Fruit fly (Drosophila melanogaster): ENCODE results near the gene Vps13D.

Gene Vps13D

DNA sequence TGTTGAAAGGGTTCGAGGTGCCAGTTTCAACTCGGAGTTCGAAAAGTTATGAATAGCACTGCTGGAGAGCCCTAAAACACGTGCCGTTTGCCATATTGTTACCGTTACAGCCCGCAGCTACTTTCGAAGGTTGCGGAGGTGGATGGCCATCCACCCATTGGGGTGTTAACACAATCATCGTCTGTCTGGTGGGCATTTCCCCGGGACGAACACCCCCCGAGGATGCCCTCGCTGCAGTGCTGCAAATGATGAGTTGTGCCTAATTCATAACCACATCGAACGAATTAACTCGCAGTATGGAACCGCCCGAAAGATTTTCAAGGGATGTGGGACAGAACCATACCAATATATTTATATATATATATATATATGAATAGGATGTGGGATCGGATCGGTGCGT, 27.6 kb upstream of the Vps13D start:
- no peak for TF ChIP-seq CG4318 (GFP tag; optimal IDR thresholded peaks at IDR 0.05)
- TF ChIP-seq fd59A (GFP tag; optimal IDR thresholded peaks at IDR 0.05), result no peak
- no peak for TF ChIP-seq spab (GFP tag; optimal IDR thresholded peaks at IDR 0.05)
- no peak for TF ChIP-seq CG8319 (GFP tag; optimal IDR thresholded peaks at IDR 0.05)
- TF ChIP-seq Eip78C (GFP tag), result no peak
- TF ChIP-seq topi (GFP tag; optimal IDR thresholded peaks at IDR 0.05), result no peak
- no peak for TF ChIP-seq cyc (GFP tag; optimal IDR thresholded peaks at IDR 0.05)
- no peak for TF ChIP-seq ss (GFP tag; optimal IDR thresholded peaks at IDR 0.05)
- no peak for TF ChIP-seq fd85E (GFP tag; optimal IDR thresholded peaks at IDR 0.05)
- no peak for TF ChIP-seq Gug (GFP tag; IDR thresholded peaks at IDR 0.05)
- TF ChIP-seq Sox15 (GFP tag; optimal IDR thresholded peaks at IDR 0.05), result no peak
- no peak for TF ChIP-seq lz (GFP tag; optimal IDR thresholded peaks at IDR 0.05)
- no peak for TF ChIP-seq Ets96B (tag; optimal IDR thresholded peaks at IDR 0.05)
- no peak for TF ChIP-seq Eip75B (GFP tag; optimal IDR thresholded peaks at IDR 0.05)
- no peak for TF ChIP-seq net (GFP tag; optimal IDR thresholded peaks at IDR 0.05)
- TF ChIP-seq CG7368 (GFP tag; optimal IDR thresholded peaks at IDR 0.05), result no peak

DNA sequence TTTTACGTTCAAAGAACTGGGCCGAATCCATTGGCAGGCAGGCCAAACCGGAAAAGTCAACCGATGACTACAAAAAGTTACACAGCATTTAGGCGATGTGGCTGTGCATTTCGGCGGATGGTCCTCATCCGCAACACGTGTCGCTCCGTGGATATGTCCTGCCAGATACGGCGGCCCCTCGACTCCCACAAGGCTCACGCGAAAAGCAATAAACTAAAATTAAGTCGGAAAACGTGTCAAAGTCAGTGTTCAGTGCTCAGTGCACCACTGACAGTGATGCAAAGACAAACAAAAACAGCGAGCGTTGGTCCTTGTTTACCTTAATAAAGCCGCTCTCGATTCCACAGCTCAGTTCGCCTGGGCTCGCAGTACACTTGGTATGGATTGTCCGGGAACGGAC, 25.2 kb upstream of the Vps13D start:
- TF ChIP-seq CG11762 (GFP tag; optimal IDR thresholded peaks at IDR 0.05; ENCODE audit: insufficient read depth) (no peak), Hr38 (GFP tag; optimal IDR thresholded peaks at IDR 0.05) (no peak), lz (GFP tag; optimal IDR thresholded peaks at IDR 0.05) (no peak), CG8319 (GFP tag; optimal IDR thresholded peaks at IDR 0.05) (no peak), svp (GFP tag) (no peak), dac (GFP tag; optimal IDR thresholded peaks at IDR 0.05) (no peak), dsx (GFP tag; optimal IDR thresholded peaks at IDR 0.05; ENCODE audit: poor library complexity, severe bottlenecking) (no peak), spab (GFP tag; optimal IDR thresholded peaks at IDR 0.05) (no peak)

DNA sequence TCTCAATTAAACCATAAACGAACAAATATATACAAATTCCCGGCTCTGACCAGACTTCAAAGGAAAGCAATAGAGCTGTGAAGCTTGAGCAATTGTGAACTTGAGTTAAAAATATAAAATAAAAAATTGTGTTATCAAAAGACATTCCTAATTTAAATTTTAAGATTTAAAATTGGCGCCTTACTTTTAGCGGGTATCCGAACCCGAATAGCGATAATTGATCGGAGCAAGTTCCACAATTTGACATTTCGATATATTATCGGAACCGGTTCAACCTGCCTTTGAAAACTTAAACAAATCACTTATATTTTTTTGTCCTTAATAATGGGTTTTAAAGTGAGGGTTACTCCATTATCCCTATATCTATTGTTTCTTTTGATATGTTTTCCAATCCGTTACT, 22.1 kb upstream of the Vps13D start:
- TF ChIP-seq cyc (GFP tag; optimal IDR thresholded peaks at IDR 0.05) (no peak), Hr39 (GFP tag; optimal IDR thresholded peaks at IDR 0.05) (no peak), Sox102F (GFP tag; optimal IDR thresholded peaks at IDR 0.05) (no peak)

DNA sequence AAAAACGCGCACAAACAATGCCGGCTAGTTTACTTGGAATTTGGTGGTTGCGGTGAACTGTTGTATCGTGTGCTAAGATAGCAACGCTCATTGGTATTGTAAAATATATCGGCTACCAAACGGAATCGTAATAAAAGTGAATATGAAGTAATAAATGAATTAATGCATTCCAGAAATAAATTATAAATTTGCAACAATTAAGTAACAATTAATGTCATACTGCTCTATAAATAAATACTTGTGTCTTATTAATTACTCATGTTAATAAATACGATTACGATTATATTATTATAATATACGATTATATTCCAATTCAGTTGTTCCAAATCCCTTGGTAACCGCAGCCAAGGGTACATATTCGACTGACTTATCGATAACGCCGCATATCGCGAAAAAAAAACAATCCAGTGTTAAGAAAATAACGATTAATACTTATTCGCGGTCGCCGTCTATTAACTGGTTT, 20.3 kb upstream of the Vps13D start, which contains the start of the genes SmD1 and Ptp69D:
TSS of gene SmD1 (minus strand) at position 62 of the 463 bp plus-strand sequence.
TSS of gene Ptp69D (plus strand) at position 396 of the 463 bp plus-strand sequence.
- TF ChIP-seq Hr4 (GFP tag; optimal IDR thresholded peaks at IDR 0.05) (peak; percentile 13), CG3032 (tag; optimal IDR thresholded peaks at IDR 0.05) (peak; percentile 33), salr (GFP tag; optimal IDR thresholded peaks at IDR 0.05) (no peak), CG10631 (GFP tag; optimal IDR thresholded peaks at IDR 0.05) (peak; percentile 63), acj6 (GFP tag; optimal IDR thresholded peaks at IDR 0.05) (peak; percentile 24)

DNA sequence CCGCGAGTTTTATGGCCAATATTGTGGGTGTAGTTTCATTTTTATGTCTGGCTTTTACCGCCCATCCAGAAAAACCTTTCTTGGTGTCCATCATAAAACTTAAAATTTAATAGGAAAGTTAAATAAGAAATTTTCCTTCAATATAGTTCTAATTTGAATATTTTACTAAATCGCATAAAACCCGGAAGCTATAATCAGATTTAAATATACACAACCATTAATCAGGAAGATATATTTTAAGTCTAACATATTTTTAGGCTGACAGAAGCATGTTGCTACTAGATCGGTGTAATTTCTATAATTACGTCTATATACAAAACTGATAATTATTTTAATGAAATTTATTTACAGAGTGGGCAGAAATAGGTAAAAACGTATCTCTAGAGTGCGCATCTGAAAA, 19.1 kb upstream of the Vps13D start:
- TF ChIP-seq spab (GFP tag; optimal IDR thresholded peaks at IDR 0.05) (no peak), CG1621 (tag; optimal IDR thresholded peaks at IDR 0.05) (no peak), salr (GFP tag; optimal IDR thresholded peaks at IDR 0.05) (no peak), topi (GFP tag; optimal IDR thresholded peaks at IDR 0.05) (no peak)

DNA sequence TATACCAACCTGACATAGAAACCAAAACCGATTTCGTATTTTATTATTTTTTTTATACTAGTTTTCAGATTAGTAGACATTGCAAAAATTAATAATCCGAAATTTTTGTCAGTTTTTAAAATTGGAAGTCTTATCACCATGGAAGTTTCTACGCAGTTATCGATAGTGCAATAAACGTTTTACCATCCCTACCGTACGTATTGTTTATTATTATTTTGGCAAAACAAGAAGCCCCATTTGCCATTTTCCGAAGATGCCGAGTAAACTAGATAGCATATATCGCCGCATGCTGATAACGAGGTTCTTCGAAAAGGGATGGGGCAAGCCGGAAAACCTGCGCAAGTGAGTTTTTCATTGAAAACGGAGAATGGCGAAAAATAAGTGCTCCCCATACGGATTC, 13.2 kb upstream of the Vps13D start, which contains the start of gene CG32112:
TSS of gene CG32112 (plus strand) at position 111 of the 400 bp plus-strand sequence.
- TF ChIP-seq CG10631 (GFP tag; optimal IDR thresholded peaks at IDR 0.05), result no peak
- TF ChIP-seq esn (GFP tag; optimal IDR thresholded peaks at IDR 0.05), result peak; percentile 44
- peak; percentile 1 for TF ChIP-seq Hr4 (GFP tag; optimal IDR thresholded peaks at IDR 0.05)
- no peak for TF ChIP-seq net (GFP tag; optimal IDR thresholded peaks at IDR 0.05)
- TF ChIP-seq Met (GFP tag; optimal IDR thresholded peaks at IDR 0.05), result no peak
- TF ChIP-seq CG8632 (GFP tag; optimal IDR thresholded peaks at IDR 0.05), result no peak
- no peak for TF ChIP-seq CG31627 (GFP tag; optimal IDR thresholded peaks at IDR 0.05)
